Fruit fly (Drosophila melanogaster) whole organism, pupa: ENCODE data around the gene ScsbetaG.

Experiments used
- CG4496 ChIP-seq: fragments of 200-800 bp; sonication (Bioruptor generic); IDR thresholded peaks from 3 replicates; pipeline ENCODE4 v1.3.6; 2022; ENCODE audit warnings: missing biosample characterization, missing genetic modification characterization
- CG9948 ChIP-seq: fragments of 200-800 bp; sonication (Bioruptor generic); optimal IDR thresholded peaks from 2 replicates; lab custom pipeline; 2018; ENCODE audit warnings: missing biosample characterization, mild to moderate bottlenecking, missing genetic modification characterization, moderate library complexity
- Pif1B ChIP-seq: fragments of 200-800 bp; sonication (Bioruptor generic); optimal IDR thresholded peaks from 3 replicates; lab custom pipeline; 2016; ENCODE audit warnings: missing biosample characterization, missing genetic modification characterization

dm6 chr3L:5556195-5556594 is 7.3 kb downstream of the ScsbetaG start:
- TF ChIP-seq Pif1B (GFP tag; lab: Kevin White, UChicago) = no peak
- TF ChIP-seq CG4496 = no peak
- TF ChIP-seq CG9948 (tag; lab: Kevin White, UChicago) = no peak
